Fruit fly (Drosophila melanogaster) whole organism, embryonic: Measurements from ENCODE around the gene CG7227.

Experiments
- CG10654 ChIP-seq: fragments of 200-800 bp; sonication (Bioruptor generic); optimal IDR thresholded peaks from 2 replicates; lab custom pipeline; 2016; ENCODE audit warnings: missing biosample characterization, missing genetic modification characterization
- Drgx ChIP-seq: fragments of 200-800 bp; sonication (Bioruptor generic); IDR thresholded peaks from 2 replicates; pipeline ENCODE4 v1.3.6; 2022; ENCODE audit warnings: missing biosample characterization, missing genetic modification characterization
- bcd ChIP-seq: fragments of 200-800 bp; sonication (Bioruptor generic); optimal IDR thresholded peaks from 2 replicates; lab custom pipeline; 2017; ENCODE audit warnings: missing biosample characterization, mild to moderate bottlenecking, missing genetic modification characterization

DNA sequence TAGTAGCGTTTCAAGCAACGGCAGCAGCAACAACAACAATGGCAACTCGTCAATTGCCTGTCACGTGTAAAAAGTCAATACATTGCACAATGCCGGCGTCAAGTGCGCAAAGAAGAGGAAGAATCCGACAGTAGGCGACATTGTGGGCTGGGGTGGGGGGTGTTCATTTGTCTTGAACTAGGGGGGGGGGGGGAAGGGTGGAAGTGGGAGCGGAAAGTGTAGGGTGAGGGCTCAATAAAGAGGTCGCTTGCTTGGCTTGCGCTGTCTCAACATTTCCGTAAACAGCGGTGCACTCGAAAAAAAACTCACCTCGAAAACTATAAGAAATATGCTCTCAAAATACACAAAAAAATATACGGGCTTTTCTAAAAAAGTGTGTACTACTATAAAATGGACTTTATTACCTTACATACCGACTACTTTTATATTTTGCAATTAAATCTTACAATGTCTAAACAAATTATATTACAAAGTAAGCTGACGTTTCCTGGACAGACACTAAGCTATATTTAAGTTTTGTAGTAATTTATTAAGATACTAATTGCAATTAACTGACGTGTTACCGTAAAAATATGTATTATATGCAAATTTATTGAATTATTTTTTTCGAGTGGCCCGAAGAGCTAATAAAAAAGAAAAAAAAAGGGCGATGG lies 32.0 kb downstream of the CG7227 start:
- TF ChIP-seq Drgx (GFP tag; lab: Robert Waterston, UW) (no peak), CG10654 (no peak), bcd (GFP tag; lab: Kevin White, UChicago) (peak; percentile 31)
